Worm (Caenorhabditis elegans) whole organism, L4/young adult: ENCODE data around the gene srh-60.

ENCODE experiments used
- W03F9.2 ChIP-seq: fragments of 150-350 bp; optimal IDR thresholded peaks from 2 replicates; lab custom pipeline; 2014; ENCODE audit warnings: missing biosample characterization, missing genetic modification characterization
- him-1 ChIP-seq: sonication (generic microtip); optimal IDR thresholded peaks from 2 replicates; lab custom pipeline; 2016; ENCODE audit warnings: missing genotype, missing genetic modification reagents, missing genetic modification characterization, missing compliant biosample characterization

DNA sequence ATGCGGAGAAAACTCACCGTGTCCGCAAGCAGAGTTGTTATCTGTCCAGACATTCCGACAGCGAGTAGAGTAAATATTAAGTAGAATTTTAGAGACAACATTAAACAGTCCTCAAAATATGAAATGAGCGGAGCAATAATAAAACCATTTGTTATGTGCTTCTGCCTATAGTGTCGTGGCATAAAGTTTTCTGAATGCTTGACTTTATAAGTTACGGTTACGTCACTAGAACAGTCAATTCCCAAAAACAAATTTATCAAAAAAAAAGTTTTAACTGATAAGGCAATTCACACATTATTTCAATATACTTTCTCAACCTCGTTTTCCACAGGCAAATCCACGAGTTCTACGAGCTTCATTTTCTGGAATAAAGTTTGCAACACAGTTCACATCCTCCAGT is 14.4 kb upstream of the srh-60 start, which contains the start of gene clec-127:
- TF ChIP-seq W03F9.2 (tag; lab: Kevin White, UChicago) (no peak), him-1 (tag; lab: Kevin White, UChicago) (no peak)
